Worm (Caenorhabditis elegans) whole organism, L4 larva: ENCODE data around the gene Y105C5B.15.
A peak's percentile ranks its signal among the peaks of the same experiment; 100 is the strongest.

Experiments
- F10B5.3 ChIP-seq: sonication (generic microtip); optimal IDR thresholded peaks from 2 replicates; lab custom pipeline; 2016; ENCODE audit warnings: mild to moderate bottlenecking, missing genetic modification characterization, missing compliant biosample characterization
- F26F4.8 ChIP-seq: fragments of 200-800 bp; sonication (Bioruptor generic); conservative IDR thresholded peaks from 2 replicates; pipeline ENCODE4 v1.3.6; 2022; ENCODE audit warnings: missing genetic modification characterization, missing compliant biosample characterization
- R02D3.7 ChIP-seq: fragments of 150-350 bp; sonication (generic microtip); optimal IDR thresholded peaks from 3 replicates; lab custom pipeline; 2014; ENCODE audit warnings: missing biosample characterization, missing genetic modification characterization
- Y5F2A.4 ChIP-seq: fragments of 200-800 bp; sonication (Bioruptor generic); optimal IDR thresholded peaks from 2 replicates; lab custom pipeline; 2018; ENCODE audit warnings: mild to moderate bottlenecking, missing genetic modification characterization, missing compliant biosample characterization
- Y75B8A.6 ChIP-seq: fragments of 200-800 bp; sonication (Bioruptor generic); IDR thresholded peaks from 2 replicates; pipeline ENCODE4 v1.3.6; 2022; ENCODE audit warnings: missing genetic modification reagents, missing genetic modification characterization, missing compliant biosample characterization
- ZK546.5 ChIP-seq, 2 experiments: sonication (generic microtip); optimal IDR thresholded peaks; 2 replicates each; lab custom pipeline; 2017; ENCODE audit warnings: missing biosample characterization in 2 of 2, missing genetic modification characterization in 2 of 2
- aha-1 ChIP-seq: fragments of 150-350 bp; peaks from one replicate; lab custom pipeline; 2014; ENCODE audit warnings: missing biosample characterization, missing genetic modification characterization
- aly-2 ChIP-seq: sonication (generic microtip); optimal IDR thresholded peaks from 2 replicates; lab custom pipeline; 2018; ENCODE audit warnings: missing biosample characterization, missing genetic modification characterization
- arid-1 ChIP-seq: fragments of 200-800 bp; sonication (Bioruptor generic); conservative IDR thresholded peaks from 2 replicates; pipeline ENCODE4 v1.3.6; 2022; ENCODE audit warnings: missing genetic modification reagents, missing genetic modification characterization, missing compliant biosample characterization
- attf-4 ChIP-seq: sonication (generic microtip); optimal IDR thresholded peaks from 3 replicates; lab custom pipeline; 2017; ENCODE audit warnings: missing biosample characterization, missing genetic modification characterization
- ceh-20 ChIP-seq: fragments of 200-800 bp; sonication (Bioruptor generic); IDR thresholded peaks from 2 replicates; pipeline ENCODE4 v1.3.6; 2022; ENCODE audit warnings: missing genetic modification reagents, missing genetic modification characterization, missing compliant biosample characterization
- ceh-32 ChIP-seq: sonication (generic microtip); optimal IDR thresholded peaks from 2 replicates; lab custom pipeline; 2016; ENCODE audit warnings: mild to moderate bottlenecking, missing genetic modification characterization, missing compliant biosample characterization; ENCODE audit not compliant: poor library complexity
- ceh-44 ChIP-seq: fragments of 200-800 bp; sonication (Bioruptor generic); IDR thresholded peaks from 2 replicates; pipeline ENCODE4 v1.3.6; 2022; ENCODE audit warnings: missing genetic modification reagents, missing genetic modification characterization, missing compliant biosample characterization
- ceh-62 ChIP-seq: sonication (generic microtip); optimal IDR thresholded peaks from 2 replicates; lab custom pipeline; 2017; ENCODE audit warnings: missing biosample characterization, missing genetic modification characterization
- ctbp-1 ChIP-seq: fragments of 200-800 bp; sonication (Bioruptor generic); IDR thresholded peaks from 2 replicates; pipeline ENCODE4 v1.3.6; 2022; ENCODE audit warnings: missing genetic modification reagents, missing genetic modification characterization, missing compliant biosample characterization
- daf-12 ChIP-seq: fragments of 150-350 bp; optimal IDR thresholded peaks from 2 replicates; lab custom pipeline; 2014; ENCODE audit warnings: missing biosample characterization, missing genetic modification reagents, missing genetic modification characterization
- dmd-8 ChIP-seq: fragments of 200-800 bp; sonication (Bioruptor generic); IDR thresholded peaks from 2 replicates; pipeline ENCODE4 v1.3.6; 2022; ENCODE audit warnings: missing genetic modification characterization, missing compliant biosample characterization
- dve-1 ChIP-seq: sonication (generic microtip); optimal IDR thresholded peaks from 2 replicates; lab custom pipeline; 2017; ENCODE audit warnings: antibody characterized with exemption, mild to moderate bottlenecking, missing genetic modification characterization, missing compliant biosample characterization; ENCODE audit not compliant: insufficient read depth
- egl-43 ChIP-seq: fragments of 200-800 bp; sonication (Bioruptor generic); IDR thresholded peaks from 2 replicates; pipeline ENCODE4 v1.3.6; 2022; ENCODE audit warnings: missing genetic modification reagents, missing genetic modification characterization, missing compliant biosample characterization
- fkh-10 ChIP-seq: fragments of 150-350 bp; optimal IDR thresholded peaks from 2 replicates; lab custom pipeline; 2014; ENCODE audit warnings: missing biosample characterization, missing genetic modification reagents, missing genetic modification characterization
- fos-1 ChIP-seq: fragments of 150-350 bp; optimal IDR thresholded peaks from 2 replicates; lab custom pipeline; 2014; ENCODE audit warnings: missing biosample characterization, missing genetic modification characterization
- gei-8 ChIP-seq: fragments of 200-800 bp; sonication (Bioruptor generic); optimal IDR thresholded peaks from 2 replicates; lab custom pipeline; 2018; ENCODE audit warnings: mild to moderate bottlenecking, missing genetic modification characterization, missing compliant biosample characterization
- hif-1 ChIP-seq, 2 experiments: sonication (generic microtip); optimal IDR thresholded peaks; 2 replicates each; lab custom pipeline; 2016 to 2017; ENCODE audit warnings: missing compliant biosample characterization in 2 of 2, missing genetic modification characterization in 2 of 2, missing genetic modification reagents in 2 of 2, missing genotype in 2 of 2, mild to moderate bottlenecking in 1 of 2
- lin-1 ChIP-seq: fragments of 200-800 bp; sonication (Bioruptor generic); IDR thresholded peaks from 2 replicates; pipeline ENCODE4 v1.3.6; 2022; ENCODE audit warnings: missing genetic modification reagents, missing genetic modification characterization, missing compliant biosample characterization
- lin-13 ChIP-seq: fragments of 150-350 bp; optimal IDR thresholded peaks from 2 replicates; lab custom pipeline; 2014; ENCODE audit warnings: missing biosample characterization, missing genetic modification reagents, missing genetic modification characterization
- lin-15B ChIP-seq: fragments of 150-350 bp; sonication (generic microtip); optimal IDR thresholded peaks from 3 replicates; lab custom pipeline; 2014; ENCODE audit warnings: missing biosample characterization, missing genetic modification characterization
- lin-29 ChIP-seq: fragments of 200-800 bp; sonication (Bioruptor generic); IDR thresholded peaks from 2 replicates; pipeline ENCODE4 v1.3.6; 2022; ENCODE audit warnings: missing genetic modification reagents, missing genetic modification characterization, missing compliant biosample characterization
- lin-38 ChIP-seq: fragments of 200-800 bp; sonication (Bioruptor generic); IDR thresholded peaks from 2 replicates; pipeline ENCODE4 v1.3.6; 2022; ENCODE audit warnings: missing genetic modification reagents, missing genetic modification characterization, missing compliant biosample characterization
- madf-9 ChIP-seq: fragments of 200-800 bp; sonication (Bioruptor generic); conservative IDR thresholded peaks from 2 replicates; pipeline ENCODE4 v1.3.6; 2022; ENCODE audit warnings: missing genetic modification reagents, missing genetic modification characterization, missing compliant biosample characterization
- mdl-1 ChIP-seq, 2 experiments: fragments of 150-350 bp in 1 of 2; sonication (generic microtip) in 1 of 2; optimal IDR thresholded peaks; 2 replicates each; lab custom pipeline; 2014 to 2017; ENCODE audit warnings: missing biosample characterization in 2 of 2, missing genetic modification characterization in 2 of 2
- mes-2 ChIP-seq: sonication (generic microtip); optimal IDR thresholded peaks from 2 replicates; lab custom pipeline; 2016; ENCODE audit warnings: missing genotype, mild to moderate bottlenecking, missing genetic modification characterization, missing compliant biosample characterization; ENCODE audit not compliant: poor library complexity, severe bottlenecking
- mxl-2 ChIP-seq: fragments of 200-800 bp; sonication (Bioruptor generic); conservative IDR thresholded peaks from 2 replicates; pipeline ENCODE4 v1.3.6; 2022; ENCODE audit warnings: missing genetic modification reagents, missing genetic modification characterization, missing compliant biosample characterization
- mxl-3 ChIP-seq: fragments of 200-800 bp; sonication (Bioruptor generic); optimal IDR thresholded peaks from 2 replicates; lab custom pipeline; 2018; ENCODE audit warnings: mild to moderate bottlenecking, missing genetic modification characterization, missing compliant biosample characterization
- nhr-10 ChIP-seq: fragments of 150-350 bp; optimal IDR thresholded peaks from 2 replicates; lab custom pipeline; 2014; ENCODE audit warnings: missing biosample characterization, missing genetic modification characterization
- nhr-28 ChIP-seq: fragments of 150-350 bp; optimal IDR thresholded peaks from 2 replicates; lab custom pipeline; 2014; ENCODE audit warnings: missing biosample characterization, missing genetic modification characterization
- nhr-48 ChIP-seq: sonication (generic microtip); optimal IDR thresholded peaks from 2 replicates; lab custom pipeline; 2016; ENCODE audit warnings: mild to moderate bottlenecking, missing genetic modification characterization, missing compliant biosample characterization
- nhr-6 ChIP-seq: fragments of 150-350 bp; optimal IDR thresholded peaks from 2 replicates; lab custom pipeline; 2014; ENCODE audit warnings: missing biosample characterization, missing genetic modification characterization
- nhr-76 ChIP-seq: fragments of 150-350 bp; optimal IDR thresholded peaks from 2 replicates; lab custom pipeline; 2014; ENCODE audit warnings: missing biosample characterization, missing genetic modification characterization
- php-3 ChIP-seq: fragments of 200-800 bp; sonication (Bioruptor generic); IDR thresholded peaks from 2 replicates; pipeline ENCODE4 v1.3.6; 2022; ENCODE audit warnings: missing genetic modification reagents, missing genetic modification characterization, missing compliant biosample characterization
- pqm-1 ChIP-seq: sonication (generic microtip); optimal IDR thresholded peaks from 2 replicates; lab custom pipeline; 2017; ENCODE audit warnings: missing biosample characterization, missing genetic modification characterization
- rbr-2 ChIP-seq: sonication (generic microtip); optimal IDR thresholded peaks from 2 replicates; lab custom pipeline; 2016; ENCODE audit warnings: missing genotype, missing genetic modification characterization, missing compliant biosample characterization
- saeg-2 ChIP-seq: fragments of 200-800 bp; sonication (Bioruptor generic); IDR thresholded peaks from 2 replicates; pipeline ENCODE4 v1.3.6; 2022; ENCODE audit warnings: missing genetic modification reagents, missing genetic modification characterization, missing compliant biosample characterization
- sdz-12 ChIP-seq: fragments of 200-800 bp; sonication (Bioruptor generic); optimal IDR thresholded peaks from 2 replicates; lab custom pipeline; 2018; ENCODE audit warnings: mild to moderate bottlenecking, missing genetic modification characterization, missing compliant biosample characterization
- snpc-1.2 ChIP-seq: fragments of 200-800 bp; sonication (Bioruptor generic); IDR thresholded peaks from 2 replicates; pipeline ENCODE4 v1.3.6; 2022; ENCODE audit warnings: missing genetic modification reagents, missing genetic modification characterization, missing compliant biosample characterization
- snpc-4 ChIP-seq: fragments of 150-350 bp; optimal IDR thresholded peaks from 2 replicates; lab custom pipeline; 2014; ENCODE audit warnings: missing biosample characterization, missing genetic modification characterization
- spr-3 ChIP-seq: fragments of 200-800 bp; sonication (Bioruptor generic); optimal IDR thresholded peaks from 2 replicates; lab custom pipeline; 2018; ENCODE audit warnings: mild to moderate bottlenecking, missing genetic modification characterization, missing compliant biosample characterization
- unc-130 ChIP-seq: sonication (generic microtip); optimal IDR thresholded peaks from 2 replicates; lab custom pipeline; 2016; ENCODE audit warnings: missing genetic modification reagents, missing genetic modification characterization, missing compliant biosample characterization
- unc-39 ChIP-seq: sonication (generic microtip); optimal IDR thresholded peaks from 2 replicates; lab custom pipeline; 2017; ENCODE audit warnings: missing biosample characterization, missing genetic modification characterization
- zip-11 ChIP-seq: fragments of 200-800 bp; sonication (Bioruptor generic); IDR thresholded peaks from 2 replicates; pipeline ENCODE4 v1.3.6; 2022; ENCODE audit warnings: missing genetic modification characterization, missing compliant biosample characterization
- zip-2 ChIP-seq: fragments of 150-350 bp; optimal IDR thresholded peaks from 2 replicates; lab custom pipeline; 2014; ENCODE audit warnings: missing biosample characterization, missing genetic modification characterization
- ztf-11 ChIP-seq: fragments of 150-350 bp; optimal IDR thresholded peaks from 2 replicates; lab custom pipeline; 2014; ENCODE audit warnings: missing biosample characterization, missing genetic modification characterization
- ztf-7 ChIP-seq: fragments of 150-350 bp; optimal IDR thresholded peaks from 2 replicates; lab custom pipeline; 2014; ENCODE audit warnings: missing biosample characterization, missing genetic modification characterization

The Y105C5B.15 gene

DNA sequence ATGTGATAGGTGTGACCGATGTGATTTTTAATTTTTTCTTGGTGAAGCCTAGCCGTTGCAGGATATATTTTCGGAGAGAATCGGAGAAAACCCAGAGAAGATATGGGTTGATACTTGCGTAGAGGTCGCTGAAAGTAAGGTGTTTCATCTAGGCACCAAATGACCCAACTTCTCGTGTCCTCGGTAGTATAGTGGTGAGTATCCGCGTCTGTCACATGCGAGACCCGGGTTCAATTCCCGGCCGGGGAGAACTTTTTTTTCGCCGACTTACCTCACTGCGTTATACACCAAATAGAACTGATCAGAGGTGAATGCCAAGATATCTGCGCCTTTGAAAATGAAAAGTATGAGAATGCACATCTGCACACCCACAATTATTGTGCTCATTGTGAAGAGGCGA, 19.9 kb upstream of the Y105C5B.15 start (continued):
- TF ChIP-seq ztf-7 (tag; lab: Kevin White, UChicago) (no peak), F10B5.3 (no peak), saeg-2 (peak; percentile 77), lin-38 (GFP tag; lab: Robert Waterston, UW) (peak; percentile 72), R02D3.7 (tag; lab: Kevin White, UChicago) (no peak), nhr-10 (tag; lab: Kevin White, UChicago) (no peak), pqm-1 (tag; lab: Kevin White, UChicago) (no peak), rbr-2 (tag; lab: Kevin White, UChicago) (peak; percentile 26), lin-15B (tag; lab: Kevin White, UChicago) (no peak), snpc-4 (tag; lab: Kevin White, UChicago) (no peak), zip-2 (tag; lab: Kevin White, UChicago) (no peak), unc-39 (no peak), ceh-32 (tag; lab: Kevin White, UChicago) (no peak), dmd-8 (GFP tag; lab: Robert Waterston, UW) (peak; percentile 79), ZK546.5 (tag; optimal IDR thresholded peaks at IDR 0.05; lab: Kevin White, UChicago) (no peak), nhr-48 (tag; lab: Kevin White, UChicago) (peak; percentile 33), nhr-28 (tag; lab: Kevin White, UChicago) (peak; percentile 3), Y5F2A.4 (GFP tag; lab: Kevin White, UChicago) (no peak), Y75B8A.6 (GFP tag; lab: Robert Waterston, UW) (peak; percentile 81; the same call in 1 of the 2 replicates), nhr-6 (tag; lab: Kevin White, UChicago) (no peak), aly-2 (no peak), mxl-2 (GFP tag; lab: Robert Waterston, UW) (peak; percentile 44; the same call in 1 of the 2 replicates), mes-2 (tag; lab: Kevin White, UChicago) (peak; percentile 73), fos-1 (tag; lab: Kevin White, UChicago) (no peak), nhr-76 (tag; lab: Kevin White, UChicago) (no peak), ceh-44 (GFP tag; lab: Robert Waterston, UW) (no peak), F26F4.8 (peak; percentile 84), unc-130 (no peak), attf-4 (tag; lab: Kevin White, UChicago) (no peak), spr-3 (GFP tag; lab: Kevin White, UChicago) (no peak), snpc-1.2 (GFP tag; lab: Robert Waterston, UW) (peak; percentile 98), zip-11 (GFP tag; lab: Robert Waterston, UW) (0 out of 2 replicates have a peak, but pooled peaks have one; percentile 45), madf-9 (GFP tag; lab: Robert Waterston, UW) (peak; percentile 65; the same call in 1 of the 2 replicates), fkh-10 (GFP tag; lab: Kevin White, UChicago) (no peak), ztf-11 (tag; lab: Kevin White, UChicago) (no peak), dve-1 (tag; lab: Kevin White, UChicago) (peak; percentile 9), egl-43 (GFP tag; lab: Robert Waterston, UW) (peak; percentile 91), php-3 (GFP tag; lab: Robert Waterston, UW) (peak; percentile 61; the same call in 1 of the 2 replicates), gei-8 (GFP tag; lab: Kevin White, UChicago) (peak; percentile 38), lin-13 (GFP tag; lab: Kevin White, UChicago) (no peak), arid-1 (GFP tag; lab: Robert Waterston, UW) (peak; percentile 80), mxl-3 (GFP tag; lab: Kevin White, UChicago) (peak; percentile 52), sdz-12 (GFP tag; lab: Kevin White, UChicago) (no peak), mdl-1 (tag; optimal IDR thresholded peaks at IDR 0.05; lab: Kevin White, UChicago) (peak in 1 of 2 experiments; percentile 49), daf-12 (tag; lab: Kevin White, UChicago) (no peak), ceh-20 (no peak), ceh-62 (no peak), aha-1 (tag; lab: Kevin White, UChicago) (no peak), hif-1 (tag; optimal IDR thresholded peaks at IDR 0.05; lab: Kevin White, UChicago) (peak; percentile 6 to 19), lin-1 (GFP tag; lab: Robert Waterston, UW) (no peak), ctbp-1 (peak; percentile 67), lin-29 (GFP tag; lab: Robert Waterston, UW) (peak; percentile 53; the same call in 1 of the 2 replicates)
